Worm (Caenorhabditis elegans) whole organism, young adult: ENCODE data around the gene lir-2.

Source experiments
- B0019.2 ChIP-seq: fragments of 200-800 bp; sonication (Bioruptor generic); conservative IDR thresholded peaks from 2 replicates; pipeline ENCODE4 v1.3.6; 2022; ENCODE audit warnings: missing genetic modification reagents, missing genetic modification characterization, missing compliant biosample characterization
- ama-1 ChIP-seq, 3 experiments: fragments of 150-350 bp in 1 of 3; sonication (generic microtip) in 2 of 3; optimal IDR thresholded peaks; 2 replicates each; lab custom pipeline; 2014 to 2018; ENCODE audit warnings: missing biosample characterization in 2 of 3, missing genetic modification characterization in 2 of 3, missing genetic modification reagents in 2 of 3
- bed-2 ChIP-seq: fragments of 200-800 bp; sonication (Bioruptor generic); IDR thresholded peaks from 2 replicates; pipeline ENCODE4 v1.3.6; 2022; ENCODE audit warnings: missing genetic modification reagents, missing genetic modification characterization, missing compliant biosample characterization
- ceh-27 ChIP-seq: fragments of 200-800 bp; sonication (Bioruptor generic); optimal IDR thresholded peaks from 2 replicates; lab custom pipeline; 2018; ENCODE audit warnings: mild to moderate bottlenecking, missing genetic modification characterization, moderate library complexity, missing compliant biosample characterization
- madf-10 ChIP-seq: sonication (generic microtip); optimal IDR thresholded peaks from 2 replicates; lab custom pipeline; 2016; ENCODE audit warnings: mild to moderate bottlenecking, missing genetic modification characterization, missing compliant biosample characterization
- unc-62 ChIP-seq: fragments of 150-350 bp; optimal IDR thresholded peaks from 2 replicates; lab custom pipeline; 2014; ENCODE audit warnings: missing biosample characterization, missing genetic modification reagents, missing genetic modification characterization
- ztf-18 ChIP-seq: sonication (generic microtip); optimal IDR thresholded peaks from 2 replicates; lab custom pipeline; 2016; ENCODE audit warnings: missing genotype, mild to moderate bottlenecking, missing genetic modification characterization, missing compliant biosample characterization

DNA sequence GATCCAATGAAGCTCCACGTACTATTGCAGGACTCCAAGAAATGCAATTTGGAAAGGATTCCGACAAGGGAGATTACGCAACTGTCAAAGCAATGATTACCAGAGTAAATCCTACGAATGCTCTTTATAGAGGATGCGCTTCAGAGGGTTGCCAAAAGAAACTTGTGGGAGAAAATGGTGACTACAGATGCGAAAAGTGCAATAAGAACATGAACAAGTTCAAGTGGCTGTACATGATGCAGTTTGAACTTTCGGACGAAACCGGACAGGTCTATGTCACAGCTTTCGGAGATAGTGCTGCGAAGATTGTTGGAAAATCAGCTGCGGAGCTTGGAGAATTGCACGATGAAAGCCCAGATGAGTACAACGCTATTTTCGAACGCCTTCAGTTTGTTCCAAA is 729 bp upstream of the lir-2 start:
- TF ChIP-seq ceh-27 (GFP tag; lab: Kevin White, UChicago), result no peak
- TF ChIP-seq unc-62 (GFP tag; lab: Kevin White, UChicago), result no peak
- TF ChIP-seq ztf-18, result no peak
- no peak for TF ChIP-seq ama-1 (optimal IDR thresholded peaks at IDR 0.05; lab: Kevin White, UChicago)
- no peak for TF ChIP-seq ama-1 (GFP tag; optimal IDR thresholded peaks at IDR 0.05; lab: Kevin White, UChicago)
- TF ChIP-seq B0019.2 (GFP tag; lab: Robert Waterston, UW), result no peak
- TF ChIP-seq bed-2 (GFP tag; lab: Robert Waterston, UW), result no peak
- TF ChIP-seq madf-10 (tag; lab: Kevin White, UChicago), result no peak
